Fruit fly (Drosophila melanogaster) whole organism, embryonic: ENCODE data around the gene CG16903.

Experiments
- Adf1 ChIP-seq: fragments of 200-800 bp; sonication (Bioruptor generic); IDR thresholded peaks from 2 replicates; pipeline ENCODE4 v1.3.6; 2022; ENCODE audit warnings: missing biosample characterization, missing genetic modification characterization
- Aef1 ChIP-seq: fragments of 200-800 bp; sonication (Bioruptor generic); IDR thresholded peaks from 3 replicates; pipeline ENCODE4 v1.3.6; 2022; ENCODE audit warnings: missing biosample characterization, missing genetic modification characterization
- Bdp1 ChIP-seq: fragments of 200-800 bp; sonication (Bioruptor generic); optimal IDR thresholded peaks from 3 replicates; lab custom pipeline; 2016; ENCODE audit warnings: missing biosample characterization, missing genetic modification characterization
- Bgb ChIP-seq: fragments of 200-800 bp; sonication (Bioruptor generic); IDR thresholded peaks from 2 replicates; pipeline ENCODE4 v1.3.6; 2022; ENCODE audit warnings: missing biosample characterization, missing genetic modification characterization; ENCODE audit not compliant: partially characterized antibody
- C15 ChIP-seq: fragments of 200-800 bp; sonication (Bioruptor generic); IDR thresholded peaks from 3 replicates; pipeline ENCODE4 v1.3.6; 2022; ENCODE audit warnings: missing biosample characterization, missing genetic modification characterization
- CG1024 ChIP-seq: fragments of 200-800 bp; sonication (Bioruptor generic); IDR thresholded peaks from 2 replicates; pipeline ENCODE4 v1.3.6; 2022; ENCODE audit warnings: missing biosample characterization, missing genetic modification characterization
- CG10267 ChIP-seq: fragments of 200-800 bp; sonication (Bioruptor generic); optimal IDR thresholded peaks from 2 replicates; lab custom pipeline; 2018; ENCODE audit warnings: missing biosample characterization, mild to moderate bottlenecking, missing genetic modification characterization, moderate library complexity
- CG10543 ChIP-seq: fragments of 200-800 bp; sonication (Bioruptor generic); optimal IDR thresholded peaks from 3 replicates; lab custom pipeline; 2017; ENCODE audit warnings: missing biosample characterization, mild to moderate bottlenecking, missing genetic modification characterization, moderate library complexity
- CG11504 ChIP-seq: fragments of 200-800 bp; sonication (Bioruptor generic); optimal IDR thresholded peaks from 3 replicates; lab custom pipeline; 2019; ENCODE audit warnings: missing biosample characterization, mild to moderate bottlenecking, missing genetic modification characterization, moderate library complexity
- CG11560 ChIP-seq: fragments of 200-800 bp; sonication (Bioruptor generic); IDR thresholded peaks from 3 replicates; pipeline ENCODE4 v1.3.6; 2022; ENCODE audit warnings: missing biosample characterization, missing genetic modification characterization
- CG11723 ChIP-seq: fragments of 200-800 bp; sonication (Bioruptor generic); optimal IDR thresholded peaks from 2 replicates; lab custom pipeline; 2017; ENCODE audit warnings: missing biosample characterization, mild to moderate bottlenecking, missing genetic modification characterization
- CG12155 ChIP-seq: fragments of 200-800 bp; sonication (Bioruptor generic); optimal IDR thresholded peaks from 3 replicates; lab custom pipeline; 2016; ENCODE audit warnings: missing biosample characterization, missing genetic modification characterization
- CG14441 ChIP-seq: fragments of 200-800 bp; sonication (Bioruptor generic); IDR thresholded peaks from 2 replicates; pipeline ENCODE4 v1.3.6; 2022; ENCODE audit warnings: missing biosample characterization, missing genetic modification characterization
- CG15073 ChIP-seq: fragments of 200-800 bp; sonication (Bioruptor generic); optimal IDR thresholded peaks from 2 replicates; lab custom pipeline; 2016; ENCODE audit warnings: missing biosample characterization, missing genetic modification characterization
- CG16815 ChIP-seq: fragments of 200-800 bp; sonication (Bioruptor generic); optimal IDR thresholded peaks from 3 replicates; lab custom pipeline; 2017; ENCODE audit warnings: missing biosample characterization, mild to moderate bottlenecking, missing genetic modification characterization
- CG31388 ChIP-seq: fragments of 200-800 bp; sonication (Bioruptor generic); optimal IDR thresholded peaks from 2 replicates; lab custom pipeline; 2016; ENCODE audit warnings: missing biosample characterization, missing genetic modification characterization
- CG31441 ChIP-seq: fragments of 200-800 bp; sonication (Bioruptor generic); IDR thresholded peaks from 2 replicates; pipeline ENCODE4 v1.3.6; 2022; ENCODE audit warnings: missing biosample characterization, missing genetic modification characterization
- CG34224 ChIP-seq: fragments of 200-800 bp; sonication (Bioruptor generic); IDR thresholded peaks from 3 replicates; pipeline ENCODE4 v1.3.6; 2022; ENCODE audit warnings: missing biosample characterization, missing genetic modification characterization; ENCODE audit not compliant: partially characterized antibody
- CG3726 ChIP-seq: fragments of 200-800 bp; sonication (Bioruptor generic); IDR thresholded peaks from 3 replicates; pipeline ENCODE4, ENCODE4 v1.3.6; 2022; ENCODE audit warnings: missing biosample characterization, missing genetic modification characterization
- CG43689 ChIP-seq: fragments of 200-800 bp; sonication (Bioruptor generic); IDR thresholded peaks from 2 replicates; pipeline ENCODE4 v1.3.6; 2022; ENCODE audit warnings: missing biosample characterization, missing genetic modification characterization
- CG7786 ChIP-seq: fragments of 200-800 bp; sonication (Bioruptor generic); optimal IDR thresholded peaks from 2 replicates; lab custom pipeline; 2016; ENCODE audit warnings: missing biosample characterization, missing genetic modification characterization
- CG7928 ChIP-seq: fragments of 200-800 bp; sonication (Bioruptor generic); optimal IDR thresholded peaks from 2 replicates; lab custom pipeline; 2017; ENCODE audit warnings: missing biosample characterization, mild to moderate bottlenecking, missing genetic modification characterization
- CG8478 ChIP-seq: fragments of >200 bp; optimal IDR thresholded peaks from 2 replicates; lab custom pipeline; 2018
- CG8765 ChIP-seq: fragments of 200-800 bp; sonication (Bioruptor generic); IDR thresholded peaks from 2 replicates; pipeline ENCODE4 v1.3.6; 2022; ENCODE audit warnings: missing biosample characterization, missing genetic modification characterization
- Dad ChIP-seq: fragments of 200-800 bp; sonication (Bioruptor generic); optimal IDR thresholded peaks from 3 replicates; lab custom pipeline; 2016; ENCODE audit warnings: missing biosample characterization, missing genetic modification characterization
- Deaf1 ChIP-seq: fragments of 200-800 bp; optimal IDR thresholded peaks from 3 replicates; lab custom pipeline; 2019; ENCODE audit warnings: missing biosample characterization, mild to moderate bottlenecking, missing genetic modification characterization, moderate library complexity
- Dek ChIP-seq: fragments of 200-800 bp; sonication (Bioruptor generic); optimal IDR thresholded peaks from 3 replicates; lab custom pipeline; 2019; ENCODE audit warnings: missing biosample characterization, mild to moderate bottlenecking, missing genetic modification characterization, moderate library complexity
- E2f1 ChIP-seq: fragments of 200-800 bp; sonication (Bioruptor generic); IDR thresholded peaks from 2 replicates; pipeline ENCODE4 v1.3.6; 2022; ENCODE audit warnings: missing biosample characterization, missing genetic modification characterization
- ERR ChIP-seq: fragments of 200-800 bp; sonication (Bioruptor generic); optimal IDR thresholded peaks from 2 replicates; lab custom pipeline; 2016; ENCODE audit warnings: missing biosample characterization, missing genetic modification characterization
- HmgD ChIP-seq: fragments of 200-800 bp; sonication (Bioruptor generic); optimal IDR thresholded peaks from 3 replicates; lab custom pipeline; 2016; ENCODE audit warnings: missing biosample characterization, missing genetic modification characterization
- NC2α ChIP-seq: fragments of 200-800 bp; sonication (Bioruptor generic); optimal IDR thresholded peaks from 2 replicates; lab custom pipeline; 2016; ENCODE audit warnings: missing biosample characterization, missing genetic modification characterization
- Nf-YA ChIP-seq: fragments of 200-800 bp; sonication (Bioruptor generic); IDR thresholded peaks from 2 replicates; pipeline ENCODE4 v1.3.6; 2022; ENCODE audit warnings: missing biosample characterization, missing genetic modification characterization
- Oaz ChIP-seq: fragments of 200-800 bp; sonication (Bioruptor generic); IDR thresholded peaks from 2 replicates; pipeline ENCODE4 v1.3.6; 2022; ENCODE audit warnings: missing biosample characterization, missing genetic modification characterization
- Opbp ChIP-seq: fragments of 200-800 bp; sonication (Bioruptor generic); IDR thresholded peaks from 3 replicates; pipeline ENCODE4 v1.3.6; 2022; ENCODE audit warnings: missing biosample characterization, missing genetic modification characterization; ENCODE audit not compliant: partially characterized antibody
- Taf1 ChIP-seq: fragments of 200-800 bp; sonication (Bioruptor generic); IDR thresholded peaks from 2 replicates; pipeline ENCODE4 v1.3.6; 2022; ENCODE audit warnings: missing biosample characterization, missing genetic modification characterization
- ab ChIP-seq: fragments of 200-800 bp; sonication (Bioruptor generic); optimal IDR thresholded peaks from 2 replicates; lab custom pipeline; 2016; ENCODE audit warnings: missing biosample characterization, missing genetic modification characterization
- abd-A ChIP-seq: fragments of 200-800 bp; sonication (Bioruptor generic); optimal IDR thresholded peaks from 3 replicates; lab custom pipeline; 2019; ENCODE audit warnings: missing biosample characterization, mild to moderate bottlenecking, missing genetic modification characterization, moderate library complexity
- btn ChIP-seq: fragments of 200-800 bp; sonication (Bioruptor generic); optimal IDR thresholded peaks from 2 replicates; lab custom pipeline; 2016; ENCODE audit warnings: missing biosample characterization, missing genetic modification characterization
- cad ChIP-seq: fragments of >200 bp; optimal IDR thresholded peaks from 2 replicates; lab custom pipeline; 2017; ENCODE audit warnings: missing biosample characterization, missing genetic modification characterization
- cas ChIP-seq: fragments of 200-800 bp; sonication (Bioruptor generic); IDR thresholded peaks from 2 replicates; pipeline ENCODE4 v1.3.6; 2022; ENCODE audit warnings: missing biosample characterization, missing genetic modification characterization
- cato ChIP-seq: fragments of 200-800 bp; sonication (Bioruptor generic); optimal IDR thresholded peaks from 2 replicates; lab custom pipeline; 2016; ENCODE audit warnings: missing biosample characterization, missing genetic modification characterization, borderline replicate concordance
- cg ChIP-seq: fragments of 200-800 bp; sonication (Bioruptor generic); optimal IDR thresholded peaks from 3 replicates; lab custom pipeline; 2019; ENCODE audit warnings: missing biosample characterization, mild to moderate bottlenecking, missing genetic modification characterization, moderate library complexity
- chif ChIP-seq, 2 experiments: fragments of 200-800 bp; sonication (Bioruptor generic); optimal IDR thresholded peaks; 3 replicates each; lab custom pipeline; 2016; ENCODE audit warnings: missing biosample characterization in 2 of 2, missing genetic modification characterization in 2 of 2
- ems ChIP-seq: fragments of 200-800 bp; sonication (Bioruptor generic); optimal IDR thresholded peaks from 3 replicates; lab custom pipeline; 2016; ENCODE audit warnings: missing biosample characterization, missing genetic modification characterization
- ftz-f1 ChIP-seq: fragments of 200-800 bp; sonication (Bioruptor generic); optimal IDR thresholded peaks from 2 replicates; lab custom pipeline; 2016; ENCODE audit warnings: missing biosample characterization, missing genetic modification characterization
- ind ChIP-seq: fragments of 200-800 bp; sonication (Bioruptor generic); optimal IDR thresholded peaks from 3 replicates; lab custom pipeline; 2016; ENCODE audit warnings: missing biosample characterization, missing genetic modification characterization
- insv ChIP-seq, 2 experiments: fragments of 200-800 bp; sonication (Bioruptor generic); optimal IDR thresholded peaks; 3 replicates each; lab custom pipeline; 2016 to 2018; ENCODE audit warnings: missing biosample characterization in 2 of 2, missing genetic modification characterization in 2 of 2
- ken ChIP-seq: fragments of 200-800 bp; sonication (Bioruptor generic); IDR thresholded peaks from 3 replicates; pipeline ENCODE4 v1.3.6; 2022; ENCODE audit warnings: missing biosample characterization, missing genetic modification characterization
- lmd ChIP-seq: fragments of 200-800 bp; sonication (Bioruptor generic); IDR thresholded peaks from 2 replicates; pipeline ENCODE4 v1.3.6; 2022; ENCODE audit warnings: missing biosample characterization, missing genetic modification characterization
- ro ChIP-seq: fragments of 200-800 bp; sonication (Bioruptor generic); IDR thresholded peaks from 2 replicates; pipeline ENCODE4 v1.3.6; 2022; ENCODE audit warnings: missing biosample characterization, missing genetic modification characterization
- schlank ChIP-seq: fragments of 200-800 bp; sonication (Bioruptor generic); optimal IDR thresholded peaks from 2 replicates; lab custom pipeline; 2018; ENCODE audit warnings: missing biosample characterization, mild to moderate bottlenecking, missing genetic modification characterization
- slp2 ChIP-seq: fragments of 200-800 bp; sonication (Bioruptor generic); optimal IDR thresholded peaks from 2 replicates; lab custom pipeline; 2016; ENCODE audit warnings: missing biosample characterization, missing genetic modification characterization
- sqz ChIP-seq: fragments of 200-800 bp; sonication (Bioruptor generic); optimal IDR thresholded peaks from 3 replicates; lab custom pipeline; 2018; ENCODE audit warnings: missing biosample characterization, mild to moderate bottlenecking, missing genetic modification characterization

Gene CG16903

DNA sequence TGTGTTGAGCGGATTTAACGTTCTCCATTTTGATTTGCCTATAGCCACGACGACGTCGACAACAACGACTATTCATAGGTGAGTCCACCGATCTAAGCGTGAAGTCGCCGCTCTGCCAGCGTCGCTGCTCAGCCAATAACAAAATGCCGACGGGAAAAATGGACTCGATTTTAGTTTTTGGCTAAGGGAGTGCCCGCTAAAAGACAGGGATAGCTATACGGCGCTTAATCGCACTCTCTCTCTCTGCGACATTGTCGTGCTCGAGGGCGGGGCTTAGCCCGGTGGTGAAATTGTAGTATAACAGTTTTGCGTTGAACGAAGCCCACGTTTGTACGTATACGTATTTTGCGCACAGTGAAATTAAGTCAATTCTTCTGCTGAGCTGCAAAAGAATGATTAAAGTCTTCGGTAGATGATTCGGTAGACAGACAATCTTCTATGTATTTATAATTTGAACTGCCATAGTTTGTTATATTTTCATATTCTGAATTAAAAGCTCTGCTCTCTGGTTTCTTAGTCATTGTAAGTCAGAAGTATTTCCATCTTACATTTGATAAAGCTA lies 45.4 kb upstream of the CG16903 start (continued):
- TF ChIP-seq CG31388 (GFP tag; lab: Kevin White, UChicago) = no peak
- no peak for TF ChIP-seq chif (GFP tag; optimal IDR thresholded peaks at IDR 0.05; lab: Kevin White, UChicago)
- no peak for TF ChIP-seq Dek (tag; lab: Kevin White, UChicago)
- peak; percentile 46 for TF ChIP-seq sqz (GFP tag; lab: Kevin White, UChicago)
- TF ChIP-seq lmd (GFP tag; lab: Robert Waterston, UW) = no peak
- no peak for TF ChIP-seq cad
- TF ChIP-seq CG1024 (GFP tag; lab: Robert Waterston, UW) = no peak
- no peak for TF ChIP-seq Aef1
- TF ChIP-seq ro = no peak
- TF ChIP-seq HmgD (GFP tag; lab: Kevin White, UChicago) = no peak
- TF ChIP-seq NC2α = no peak
- no peak for TF ChIP-seq CG11560
- TF ChIP-seq CG3726 (GFP tag; lab: Robert Waterston, UW) = no peak
- TF ChIP-seq slp2 = no peak
- no peak for TF ChIP-seq ind (GFP tag; lab: Kevin White, UChicago)
- TF ChIP-seq CG11504 = no peak
- no peak for TF ChIP-seq CG11723 (GFP tag; lab: Kevin White, UChicago)
- peak; percentile 34 for TF ChIP-seq CG8478
- TF ChIP-seq cato = no peak
- TF ChIP-seq CG10543 (GFP tag; lab: Kevin White, UChicago) = peak; percentile 29
- TF ChIP-seq CG7928 (GFP tag; lab: Kevin White, UChicago) = no peak
- peak; percentile 73 for TF ChIP-seq Deaf1 (tag; lab: Kevin White, UChicago)
- TF ChIP-seq C15 = no peak
- TF ChIP-seq ERR (GFP tag; lab: Kevin White, UChicago) = no peak
- no peak for TF ChIP-seq CG8765
- TF ChIP-seq CG43689 = no peak
- peak; percentile 40 for TF ChIP-seq ftz-f1 (GFP tag; lab: Kevin White, UChicago)
- TF ChIP-seq CG15073 (GFP tag; lab: Kevin White, UChicago) = no peak
- peak; percentile 90 for TF ChIP-seq Nf-YA (GFP tag; lab: Robert Waterston, UW)
- TF ChIP-seq CG14441 (GFP tag; lab: Robert Waterston, UW) = no peak
- TF ChIP-seq cas (GFP tag; lab: Robert Waterston, UW) = no peak
- TF ChIP-seq abd-A (tag; lab: Kevin White, UChicago) = peak; percentile 85
- TF ChIP-seq CG10267 = no peak
- peak; percentile 94 for TF ChIP-seq Adf1
- TF ChIP-seq Dad (GFP tag; lab: Kevin White, UChicago) = no peak
- no peak for TF ChIP-seq ems (GFP tag; lab: Kevin White, UChicago)
- TF ChIP-seq CG16815 (GFP tag; lab: Kevin White, UChicago) = no peak
- no peak for TF ChIP-seq ken (GFP tag; lab: Robert Waterston, UW)
- TF ChIP-seq Opbp (GFP tag; lab: Robert Waterston, UW) = no peak
- TF ChIP-seq Bdp1 (GFP tag; lab: Kevin White, UChicago) = no peak
- no peak for TF ChIP-seq CG31441 (GFP tag; lab: Robert Waterston, UW)
- no peak for TF ChIP-seq E2f1
- TF ChIP-seq Taf1 (GFP tag; lab: Robert Waterston, UW) = no peak
- TF ChIP-seq CG12155 (GFP tag; lab: Kevin White, UChicago) = no peak
- peak; percentile 69 for TF ChIP-seq cg (GFP tag; lab: Kevin White, UChicago)
- no peak for TF ChIP-seq insv (GFP tag; optimal IDR thresholded peaks at IDR 0.05; lab: Kevin White, UChicago)
- TF ChIP-seq ab (GFP tag; lab: Kevin White, UChicago) = no peak
- no peak for TF ChIP-seq schlank (tag; lab: Kevin White, UChicago)
- no peak for TF ChIP-seq CG7786 (GFP tag; lab: Kevin White, UChicago)
- TF ChIP-seq btn (GFP tag; lab: Kevin White, UChicago) = no peak
- peak; percentile 7; the same call in 1 of the 2 replicates for TF ChIP-seq Bgb (GFP tag; lab: Robert Waterston, UW)
- no peak for TF ChIP-seq Oaz (GFP tag; lab: Robert Waterston, UW)
- TF ChIP-seq CG34224 (GFP tag; lab: Robert Waterston, UW) = 0 out of 3 replicates have a peak, but pooled peaks have one; percentile 19
